Worm (Caenorhabditis elegans): ENCODE data around the gene F47B10.5.

ce11 chrX:10924031-10924430 lies 33.7 kb upstream of the F47B10.5 start:
- no peak for TF ChIP-seq egl-27 (tag; optimal IDR thresholded peaks at IDR 0.05)
- TF ChIP-seq ZK337.2 (GFP tag; IDR thresholded peaks at IDR 0.05), result no peak
- no peak for TF ChIP-seq nhr-28 (tag; optimal IDR thresholded peaks at IDR 0.05)
- TF ChIP-seq gei-8 (GFP tag; optimal IDR thresholded peaks at IDR 0.05), result no peak
- TF ChIP-seq fkh-10 (GFP tag; optimal IDR thresholded peaks at IDR 0.05), result no peak
- no peak for TF ChIP-seq mdl-1 (tag; optimal IDR thresholded peaks at IDR 0.05)
- TF ChIP-seq lir-3 (tag; optimal IDR thresholded peaks at IDR 0.05), result no peak
- no peak for TF ChIP-seq daf-8 (GFP tag; IDR thresholded peaks at IDR 0.05)
- TF ChIP-seq lin-38 (GFP tag; IDR thresholded peaks at IDR 0.05), result no peak
- TF ChIP-seq pha-4 (GFP tag; IDR thresholded peaks at IDR 0.05), result no peak
- no peak for TF ChIP-seq pha-4 (tag; optimal IDR thresholded peaks at IDR 0.05)
- TF ChIP-seq attf-4 (tag; optimal IDR thresholded peaks at IDR 0.05), result no peak
- no peak for TF ChIP-seq spr-1 (tag; optimal IDR thresholded peaks at IDR 0.05)
- peak in 1 of 2 experiments; percentile 95 for TF ChIP-seq unc-62 (GFP tag; optimal IDR thresholded peaks at IDR 0.05 in 1 of 2)
- no peak for TF ChIP-seq unc-62 (tag; optimal IDR thresholded peaks at IDR 0.05)

Data from whole organism, L4 larva.